In genomic region chr3R:30779257-30779656, dm6 we compare ENCODE assay signal across 5 fruit fly cellular contexts.
TF ChIP-seq lines count a peak whose summit lies in the region.

No protein-coding gene starts in this region.

- TF ChIP-seq CTCF in whole organism, embryonic (GFP tag; optimal IDR thresholded peaks at IDR 0.05; lab: Kevin White, UChicago) = no peak

TF ChIP-seq in whole organism, adult, 20 proteins besides CTCF, POLR2A, EP300 and RAD21:
- no peak for TF ChIP-seq CG11617 (GFP tag; optimal IDR thresholded peaks at IDR 0.05; lab: Kevin White, UChicago)
- peak; percentile 89 for TF ChIP-seq cic (GFP tag; optimal IDR thresholded peaks at IDR 0.05; lab: Kevin White, UChicago)
- no peak for TF ChIP-seq CG7101 (tag; optimal IDR thresholded peaks at IDR 0.05; lab: Kevin White, UChicago)

TF ChIP-seq in whole organism, embryonic, 481 proteins besides CTCF, POLR2A, EP300 and RAD21:
- TF ChIP-seq CG12104 (GFP tag; optimal IDR thresholded peaks at IDR 0.05; lab: Kevin White, UChicago) (no peak), CG34376 (GFP tag; optimal IDR thresholded peaks at IDR 0.05; lab: Kevin White, UChicago) (peak; percentile 54), sug (tag; optimal IDR thresholded peaks at IDR 0.05; lab: Kevin White, UChicago) (peak; percentile 83)

TF ChIP-seq in whole organism, prepupa, 60 proteins besides CTCF, POLR2A, EP300 and RAD21:
- TF ChIP-seq svp (GFP tag; lab: Kevin White, UChicago) (peak; percentile 97), Gug (GFP tag; IDR thresholded peaks at IDR 0.05; lab: Robert Waterston, UW) (no peak)

TF ChIP-seq in whole organism, pupa, 21 proteins besides CTCF, POLR2A, EP300 and RAD21:
- TF ChIP-seq EcR (GFP tag; optimal IDR thresholded peaks at IDR 0.05; lab: Kevin White, UChicago) = peak; percentile 41
- TF ChIP-seq CG15710 (tag; optimal IDR thresholded peaks at IDR 0.05; lab: Kevin White, UChicago) = no peak

TF ChIP-seq in whole organism, wandering third instar larva, 38 proteins besides CTCF, POLR2A, EP300 and RAD21:
- TF ChIP-seq CrebA (GFP tag; optimal IDR thresholded peaks at IDR 0.05; lab: Kevin White, UChicago; ENCODE audit: borderline replicate concordance) (no peak), Rel (GFP tag; optimal IDR thresholded peaks at IDR 0.05; lab: Kevin White, UChicago) (no peak), Rel (tag; optimal IDR thresholded peaks at IDR 0.05; lab: Kevin White, UChicago) (peak; percentile 24)
